Fruit fly (Drosophila melanogaster) whole organism, prepupa: Measurements from ENCODE around the gene hook.
A peak's percentile ranks its signal among the peaks of the same experiment; 100 is the strongest.

Experiments
- CG11762 ChIP-seq: fragments of 200-800 bp; sonication (Bioruptor generic); optimal IDR thresholded peaks from 3 replicates; lab custom pipeline; 2016; ENCODE audit warnings: missing biosample characterization, missing genetic modification characterization; ENCODE audit not compliant: insufficient read depth
- CG11902 ChIP-seq: fragments of 200-800 bp; sonication (Bioruptor generic); optimal IDR thresholded peaks from 3 replicates; lab custom pipeline; 2016; ENCODE audit warnings: missing biosample characterization, missing genetic modification characterization
- CG1621 ChIP-seq: fragments of 200-800 bp; sonication (Bioruptor generic); optimal IDR thresholded peaks from 3 replicates; lab custom pipeline; 2018; ENCODE audit warnings: missing biosample characterization, mild to moderate bottlenecking, missing genetic modification characterization
- CG16779 ChIP-seq: fragments of 200-800 bp; sonication (Bioruptor generic); optimal IDR thresholded peaks from 3 replicates; lab custom pipeline; 2017; ENCODE audit warnings: missing biosample characterization, mild to moderate bottlenecking, missing genetic modification characterization
- CG3032 ChIP-seq: fragments of 200-800 bp; optimal IDR thresholded peaks from 2 replicates; lab custom pipeline; 2019; ENCODE audit warnings: missing biosample characterization, mild to moderate bottlenecking, missing genetic modification characterization, moderate library complexity
- CG31627 ChIP-seq: fragments of 200-800 bp; sonication (Bioruptor generic); optimal IDR thresholded peaks from 3 replicates; lab custom pipeline; 2016; ENCODE audit warnings: missing biosample characterization, missing genetic modification characterization
- CG32006 ChIP-seq: fragments of 200-800 bp; sonication (Bioruptor generic); optimal IDR thresholded peaks from 3 replicates; lab custom pipeline; 2017; ENCODE audit warnings: missing biosample characterization, mild to moderate bottlenecking, missing genetic modification characterization
- CG34406 ChIP-seq: fragments of 200-800 bp; sonication (Bioruptor generic); optimal IDR thresholded peaks from 3 replicates; lab custom pipeline; 2016; ENCODE audit warnings: missing biosample characterization, missing genetic modification characterization
- CG3919 ChIP-seq: fragments of 200-800 bp; sonication (Bioruptor generic); optimal IDR thresholded peaks from 3 replicates; lab custom pipeline; 2016; ENCODE audit warnings: missing biosample characterization, missing genetic modification characterization
- CG4318 ChIP-seq: fragments of 200-800 bp; sonication (Bioruptor generic); optimal IDR thresholded peaks from 3 replicates; lab custom pipeline; 2017; ENCODE audit warnings: missing biosample characterization, mild to moderate bottlenecking, missing genetic modification characterization
- CG6163 ChIP-seq: fragments of 200-800 bp; sonication (Bioruptor generic); IDR thresholded peaks from 3 replicates; pipeline ENCODE4 v1.3.6; 2022; ENCODE audit warnings: missing biosample characterization, missing genetic modification characterization
- CG6792 ChIP-seq: fragments of 200-800 bp; sonication (Bioruptor generic); optimal IDR thresholded peaks from 3 replicates; lab custom pipeline; 2016; ENCODE audit warnings: missing biosample characterization, missing genetic modification characterization
- CG6808 ChIP-seq: fragments of 200-800 bp; sonication (Bioruptor generic); optimal IDR thresholded peaks from 3 replicates; lab custom pipeline; 2017; ENCODE audit warnings: missing biosample characterization, missing genetic modification characterization, mild to moderate bottlenecking, moderate library complexity, missing genetic modification reagents
- CG6854 ChIP-seq: fragments of 200-800 bp; sonication (Bioruptor generic); optimal IDR thresholded peaks from 2 replicates; lab custom pipeline; 2017; ENCODE audit warnings: missing biosample characterization, mild to moderate bottlenecking, missing genetic modification characterization
- CG8119 ChIP-seq: fragments of 200-800 bp; sonication (Bioruptor generic); IDR thresholded peaks from 3 replicates; pipeline ENCODE4 v1.3.6; 2022; ENCODE audit warnings: missing biosample characterization, missing genetic modification characterization
- CG8319 ChIP-seq: fragments of 200-800 bp; sonication (Bioruptor generic); optimal IDR thresholded peaks from 3 replicates; lab custom pipeline; 2016; ENCODE audit warnings: missing biosample characterization, missing genetic modification characterization
- CG8632 ChIP-seq: fragments of 200-800 bp; sonication (Bioruptor generic); optimal IDR thresholded peaks from 3 replicates; lab custom pipeline; 2016; ENCODE audit warnings: missing biosample characterization, missing genetic modification characterization
- CG9139 ChIP-seq: fragments of 200-800 bp; sonication (Bioruptor generic); optimal IDR thresholded peaks from 3 replicates; lab custom pipeline; 2017; ENCODE audit warnings: missing biosample characterization, mild to moderate bottlenecking, missing genetic modification characterization
- Eip75B ChIP-seq: fragments of 200-800 bp; sonication (Bioruptor generic); optimal IDR thresholded peaks from 3 replicates; lab custom pipeline; 2016; ENCODE audit warnings: missing biosample characterization, missing genetic modification characterization
- Eip78C ChIP-seq: fragments of 200-800 bp; sonication (Bioruptor generic); peaks from one replicate; lab custom pipeline; 2016; ENCODE audit warnings: missing biosample characterization, missing genetic modification characterization
- Eip93F ChIP-seq: fragments of 200-800 bp; sonication (Bioruptor generic); optimal IDR thresholded peaks from 2 replicates; lab custom pipeline; 2016; ENCODE audit warnings: missing biosample characterization, mild to moderate bottlenecking, missing genetic modification characterization
- Ets21C ChIP-seq: fragments of 200-800 bp; sonication (Bioruptor generic); optimal IDR thresholded peaks from 3 replicates; lab custom pipeline; 2016; ENCODE audit warnings: missing biosample characterization, missing genetic modification characterization
- Ets96B ChIP-seq: fragments of 200-800 bp; optimal IDR thresholded peaks from 2 replicates; lab custom pipeline; 2019; ENCODE audit warnings: missing biosample characterization, mild to moderate bottlenecking, missing genetic modification characterization, moderate library complexity
- Hr38 ChIP-seq: sonication (Bioruptor generic); optimal IDR thresholded peaks from 2 replicates; lab custom pipeline; 2016; ENCODE audit warnings: missing biosample characterization, missing genetic modification characterization
- Hr39 ChIP-seq: fragments of 200-800 bp; sonication (Bioruptor generic); optimal IDR thresholded peaks from 2 replicates; lab custom pipeline; 2016; ENCODE audit warnings: missing biosample characterization, missing genetic modification characterization
- Lpt ChIP-seq: fragments of 200-800 bp; sonication (Bioruptor generic); optimal IDR thresholded peaks from 3 replicates; lab custom pipeline; 2016; ENCODE audit warnings: missing biosample characterization, missing genetic modification characterization
- Met ChIP-seq: fragments of 200-800 bp; sonication (Bioruptor generic); optimal IDR thresholded peaks from 3 replicates; lab custom pipeline; 2016; ENCODE audit warnings: missing biosample characterization, missing genetic modification characterization
- OdsH ChIP-seq: fragments of 200-800 bp; sonication (Bioruptor generic); optimal IDR thresholded peaks from 3 replicates; lab custom pipeline; 2016; ENCODE audit warnings: missing biosample characterization, missing genetic modification characterization
- Smox ChIP-seq: fragments of 200-800 bp; sonication (Bioruptor generic); optimal IDR thresholded peaks from 3 replicates; lab custom pipeline; 2016; ENCODE audit warnings: missing biosample characterization, missing genetic modification characterization
- Sox14 ChIP-seq: fragments of 200-800 bp; sonication (Bioruptor generic); optimal IDR thresholded peaks from 3 replicates; lab custom pipeline; 2016; ENCODE audit warnings: missing biosample characterization, missing genetic modification characterization
- cyc ChIP-seq: fragments of 200-800 bp; sonication (Bioruptor generic); optimal IDR thresholded peaks from 3 replicates; lab custom pipeline; 2016; ENCODE audit warnings: missing biosample characterization, missing genetic modification characterization
- dsx ChIP-seq: fragments of 200-800 bp; optimal IDR thresholded peaks from 3 replicates; lab custom pipeline; 2019; ENCODE audit warnings: missing biosample characterization, mild to moderate bottlenecking, missing genetic modification characterization, moderate library complexity; ENCODE audit not compliant: poor library complexity, severe bottlenecking
- eg ChIP-seq: fragments of 200-800 bp; sonication (Bioruptor generic); IDR thresholded peaks from 3 replicates; pipeline ENCODE4 v1.3.6; 2022; ENCODE audit warnings: missing biosample characterization, missing genetic modification characterization
- esn ChIP-seq: fragments of 200-800 bp; sonication (Bioruptor generic); optimal IDR thresholded peaks from 2 replicates; lab custom pipeline; 2016; ENCODE audit warnings: missing biosample characterization, mild to moderate bottlenecking, missing genetic modification characterization, moderate library complexity
- fd59A ChIP-seq: fragments of 200-800 bp; sonication (Bioruptor generic); optimal IDR thresholded peaks from 2 replicates; lab custom pipeline; 2017; ENCODE audit warnings: missing biosample characterization, mild to moderate bottlenecking, missing genetic modification characterization, missing genetic modification reagents
- fd85E ChIP-seq: fragments of 200-800 bp; sonication (Bioruptor generic); optimal IDR thresholded peaks from 3 replicates; lab custom pipeline; 2016; ENCODE audit warnings: missing biosample characterization, missing genetic modification characterization
- fkh ChIP-seq: fragments of 200-800 bp; sonication (Bioruptor generic); optimal IDR thresholded peaks from 3 replicates; lab custom pipeline; 2017; ENCODE audit warnings: missing biosample characterization, mild to moderate bottlenecking, missing genetic modification characterization, moderate library complexity
- lz ChIP-seq: fragments of 200-800 bp; sonication (Bioruptor generic); optimal IDR thresholded peaks from 3 replicates; lab custom pipeline; 2016; ENCODE audit warnings: missing biosample characterization, missing genetic modification characterization
- net ChIP-seq: fragments of 200-800 bp; sonication (Bioruptor generic); optimal IDR thresholded peaks from 3 replicates; lab custom pipeline; 2016; ENCODE audit warnings: missing biosample characterization, missing genetic modification characterization
- salr ChIP-seq, 2 experiments: fragments of 200-800 bp; sonication (Bioruptor generic); optimal IDR thresholded peaks; 3 replicates each; lab custom pipeline; 2016 to 2018; ENCODE audit warnings: missing biosample characterization in 2 of 2, missing genetic modification characterization in 2 of 2, mild to moderate bottlenecking in 1 of 2
- spab ChIP-seq: fragments of 200-800 bp; sonication (Bioruptor generic); optimal IDR thresholded peaks from 2 replicates; lab custom pipeline; 2017; ENCODE audit warnings: missing biosample characterization, mild to moderate bottlenecking, missing genetic modification characterization, missing genetic modification reagents
- svp ChIP-seq: fragments of 200-800 bp; sonication (Bioruptor generic); peaks from one replicate; lab custom pipeline; 2016; ENCODE audit warnings: missing biosample characterization, missing genetic modification characterization

Gene hook

dm6 chr2L:19011895-19012645 is 21.2 kb downstream of the hook start (continued):
- peak; percentile 75 for TF ChIP-seq CG6792 (GFP tag; lab: Kevin White, UChicago)
- peak; percentile 56 for TF ChIP-seq CG6808 (GFP tag; lab: Kevin White, UChicago)
- TF ChIP-seq CG3032 (tag; lab: Kevin White, UChicago), result peak; percentile 76
- peak; percentile 66 for TF ChIP-seq CG11902 (GFP tag; lab: Kevin White, UChicago)
- TF ChIP-seq Sox14 (GFP tag; lab: Kevin White, UChicago), result peak; percentile 75
- TF ChIP-seq CG1621, result peak; percentile 72
- peak; percentile 63 for TF ChIP-seq Smox
- TF ChIP-seq CG8319 (GFP tag; lab: Kevin White, UChicago), result peak; percentile 51
- TF ChIP-seq Eip75B (GFP tag; lab: Kevin White, UChicago), result peak; percentile 73
- peak; percentile 8 for TF ChIP-seq Lpt (GFP tag; lab: Kevin White, UChicago)
- TF ChIP-seq net, result peak; percentile 67
- TF ChIP-seq CG31627 (GFP tag; lab: Kevin White, UChicago), result peak; percentile 79
- TF ChIP-seq Hr39 (GFP tag; lab: Kevin White, UChicago), result peak; percentile 80
- peak; percentile 78 for TF ChIP-seq Ets96B (tag; lab: Kevin White, UChicago)
- peak; percentile 73 for TF ChIP-seq CG3919 (GFP tag; lab: Kevin White, UChicago)
- TF ChIP-seq CG11762 (GFP tag; lab: Kevin White, UChicago), result peak; percentile 44
- peak; percentile 75 for TF ChIP-seq cyc (GFP tag; lab: Kevin White, UChicago)
- TF ChIP-seq salr (GFP tag; optimal IDR thresholded peaks at IDR 0.05; lab: Kevin White, UChicago), result peak; percentile 51 to 62
- peak; percentile 74 for TF ChIP-seq OdsH
- peak; percentile 30 for TF ChIP-seq CG9139 (GFP tag; lab: Kevin White, UChicago)
- TF ChIP-seq fkh, result peak; percentile 15
- peak; percentile 80 for TF ChIP-seq lz (GFP tag; lab: Kevin White, UChicago)
- peak; percentile 5 for TF ChIP-seq CG16779

dm6 chr2L:19010566-19010965 is 22.7 kb downstream of the hook start, which contains the start of gene robl37BC:
Gene robl37BC (plus strand): TSS chr2L:19010866.
- no peak for TF ChIP-seq svp
- TF ChIP-seq CG4318, result no peak
- TF ChIP-seq fd59A (GFP tag; lab: Kevin White, UChicago), result no peak
- no peak for TF ChIP-seq Eip75B (GFP tag; lab: Kevin White, UChicago)
- no peak for TF ChIP-seq CG8319 (GFP tag; lab: Kevin White, UChicago)
- TF ChIP-seq dsx (GFP tag; lab: Kevin White, UChicago), result no peak
- TF ChIP-seq Met (GFP tag; lab: Kevin White, UChicago), result no peak
- no peak for TF ChIP-seq CG32006 (GFP tag; lab: Kevin White, UChicago)
- TF ChIP-seq salr (GFP tag; optimal IDR thresholded peaks at IDR 0.05; lab: Kevin White, UChicago), result no peak
- no peak for TF ChIP-seq Ets21C (GFP tag; lab: Kevin White, UChicago)
- no peak for TF ChIP-seq esn (GFP tag; lab: Kevin White, UChicago)
- no peak for TF ChIP-seq net
- TF ChIP-seq CG8119 (GFP tag; lab: Robert Waterston, UW), result no peak
- no peak for TF ChIP-seq spab (GFP tag; lab: Kevin White, UChicago)

dm6 chr2L:19010037-19010436 is 23.3 kb downstream of the hook start:
- no peak for TF ChIP-seq Eip93F
- TF ChIP-seq fd85E (GFP tag; lab: Kevin White, UChicago), result no peak
- no peak for TF ChIP-seq CG8119 (GFP tag; lab: Robert Waterston, UW)
- TF ChIP-seq fkh, result no peak
- TF ChIP-seq Hr38 (GFP tag; lab: Kevin White, UChicago), result no peak
- no peak for TF ChIP-seq CG31627 (GFP tag; lab: Kevin White, UChicago)
- no peak for TF ChIP-seq CG16779
- TF ChIP-seq CG11902 (GFP tag; lab: Kevin White, UChicago), result no peak
- no peak for TF ChIP-seq eg (GFP tag; lab: Robert Waterston, UW)
- TF ChIP-seq CG34406 (GFP tag; lab: Kevin White, UChicago), result no peak
- no peak for TF ChIP-seq CG8632
- TF ChIP-seq Eip78C, result no peak
- TF ChIP-seq CG6792 (GFP tag; lab: Kevin White, UChicago), result no peak
- TF ChIP-seq CG6854 (GFP tag; lab: Kevin White, UChicago), result no peak
- no peak for TF ChIP-seq CG6163
- TF ChIP-seq Lpt (GFP tag; lab: Kevin White, UChicago), result no peak
- no peak for TF ChIP-seq CG3032 (tag; lab: Kevin White, UChicago)
